Fruit fly (Drosophila melanogaster) whole organism, adult: ENCODE data around the gene CG14610.

ENCODE experiments used
- CG12768 ChIP-seq: fragments of 200-800 bp; sonication (Bioruptor generic); optimal IDR thresholded peaks from 2 replicates; lab custom pipeline; 2017; ENCODE audit warnings: missing biosample characterization, missing genetic modification characterization, mild to moderate bottlenecking, moderate library complexity, missing genetic modification reagents
- CG33017 ChIP-seq: fragments of 200-800 bp; sonication (Bioruptor generic); optimal IDR thresholded peaks from 2 replicates; lab custom pipeline; 2018; ENCODE audit warnings: missing biosample characterization, mild to moderate bottlenecking, missing genetic modification characterization, moderate library complexity
- CG7045 ChIP-seq: fragments of 200-800 bp; sonication (Bioruptor generic); optimal IDR thresholded peaks from 2 replicates; lab custom pipeline; 2017; ENCODE audit warnings: missing biosample characterization, mild to moderate bottlenecking, missing genetic modification characterization
- CG7101 ChIP-seq: fragments of 200-800 bp; sonication (Bioruptor generic); optimal IDR thresholded peaks from 2 replicates; lab custom pipeline; 2018; ENCODE audit warnings: missing biosample characterization, mild to moderate bottlenecking, missing genetic modification characterization, moderate library complexity
- cic ChIP-seq: fragments of 200-800 bp; sonication (Bioruptor generic); optimal IDR thresholded peaks from 2 replicates; lab custom pipeline; 2017; ENCODE audit warnings: missing biosample characterization, mild to moderate bottlenecking, missing genetic modification characterization, moderate library complexity
- kay ChIP-seq: fragments of 200-800 bp; sonication (Bioruptor generic); peaks from one replicate; lab custom pipeline; 2016; ENCODE audit warnings: missing biosample characterization, missing genetic modification characterization, borderline replicate concordance
- ovo ChIP-seq: fragments of 200-800 bp; sonication (Bioruptor generic); optimal IDR thresholded peaks from 2 replicates; lab custom pipeline; 2016; ENCODE audit warnings: missing biosample characterization, missing genetic modification characterization
- toe ChIP-seq: fragments of 200-800 bp; sonication (Bioruptor generic); optimal IDR thresholded peaks from 2 replicates; lab custom pipeline; 2016; ENCODE audit warnings: missing biosample characterization, missing genetic modification characterization

DNA sequence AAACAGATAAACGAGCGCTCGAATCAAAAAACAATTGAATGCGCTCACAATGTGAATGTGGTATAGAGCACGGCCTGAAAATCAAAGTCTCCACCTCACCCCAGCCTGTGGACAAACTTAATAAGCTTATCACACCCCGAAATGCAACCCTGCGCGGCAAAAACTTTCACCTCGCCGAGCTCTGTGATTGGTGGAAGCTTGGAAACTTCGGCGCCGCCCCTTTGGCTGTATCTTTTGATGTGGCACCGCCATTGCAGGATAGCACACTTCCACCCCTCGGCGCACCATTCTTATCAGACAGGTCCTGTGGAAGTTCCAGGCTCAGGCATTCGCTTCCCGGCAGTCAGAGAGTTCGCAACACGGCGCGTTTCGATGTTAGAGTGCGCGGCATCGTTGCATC, 8.2 kb downstream of the CG14610 start, which contains the start of gene Fer1:
- TF ChIP-seq CG33017 (tag; lab: Kevin White, UChicago) (no peak), CG7045 (GFP tag; lab: Kevin White, UChicago) (no peak), CG12768 (GFP tag; lab: Kevin White, UChicago) (no peak), kay (no peak), toe (GFP tag; lab: Kevin White, UChicago) (no peak), ovo (no peak), CG7101 (tag; lab: Kevin White, UChicago) (no peak), cic (GFP tag; lab: Kevin White, UChicago) (no peak)
